Worm (Caenorhabditis elegans): ENCODE data around the gene F18C5.10.

Gene F18C5.10

DNA sequence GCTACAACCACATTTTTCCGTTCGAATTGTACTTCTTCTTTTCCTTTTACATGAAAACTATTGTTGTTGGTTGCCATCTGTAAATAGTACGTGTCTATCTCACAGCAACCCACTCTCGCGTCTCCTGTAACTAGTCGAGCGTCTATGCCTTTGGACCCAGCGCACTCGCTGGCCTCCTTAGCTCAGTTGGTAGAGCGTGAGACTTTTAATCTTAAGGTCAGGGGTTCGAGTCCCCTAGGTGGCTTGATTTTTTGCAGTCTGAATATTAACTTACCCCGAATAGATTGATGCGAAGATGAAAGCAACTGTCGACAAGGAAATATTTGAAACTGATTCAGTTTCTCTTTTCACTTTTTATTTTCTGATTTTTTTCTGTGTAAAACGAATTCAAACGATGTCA is 3.8 kb upstream of the F18C5.10 start, which contains the start of gene mpz-3:
TSS of gene mpz-3 (minus strand) at position 320 of the 400 bp plus-strand sequence.
- TF ChIP-seq cog-1 (tag; optimal IDR thresholded peaks at IDR 0.05) (no peak), ztf-29 (GFP tag; IDR thresholded peaks at IDR 0.05) (peak; percentile 56; the same call in 1 of the 2 replicates), tab-1 (GFP tag; IDR thresholded peaks at IDR 0.05) (peak; percentile 82; the same call in 1 of the 2 replicates), ztf-23 (GFP tag; IDR thresholded peaks at IDR 0.05) (peak; percentile 80; the same call in 1 of the 2 replicates), ref-1 (GFP tag; conservative IDR thresholded peaks at IDR 0.05) (peak; percentile 61), med-1 (GFP tag; optimal IDR thresholded peaks at IDR 0.05; ENCODE audit: insufficient read depth) (peak; percentile 66), flt-1 (GFP tag; IDR thresholded peaks at IDR 0.05) (peak; percentile 86), klf-2 (GFP tag; conservative IDR thresholded peaks at IDR 0.05) (no peak; the same call in none of the 2 replicates), T22C8.4 (GFP tag; IDR thresholded peaks at IDR 0.05) (peak; percentile 67; the same call in 1 of the 2 replicates)

ce11 chrII:6563238-6563637 is 2.0 kb upstream of the F18C5.10 start:
- no peak for TF ChIP-seq tab-1 (GFP tag; IDR thresholded peaks at IDR 0.05)
- TF ChIP-seq cog-1 (tag; optimal IDR thresholded peaks at IDR 0.05) = peak; percentile 13

- TF ChIP-seq med-1 (GFP tag; optimal IDR thresholded peaks at IDR 0.05; ENCODE audit: insufficient read depth) (no peak), ztf-23 (GFP tag; IDR thresholded peaks at IDR 0.05) (0 out of 2 replicates have a peak, but pooled peaks have one; percentile 50), cog-1 (tag; optimal IDR thresholded peaks at IDR 0.05) (no peak)
Measured at ce11 chrII:6562203-6562867, 1.1 kb upstream of the F18C5.10 start.

DNA sequence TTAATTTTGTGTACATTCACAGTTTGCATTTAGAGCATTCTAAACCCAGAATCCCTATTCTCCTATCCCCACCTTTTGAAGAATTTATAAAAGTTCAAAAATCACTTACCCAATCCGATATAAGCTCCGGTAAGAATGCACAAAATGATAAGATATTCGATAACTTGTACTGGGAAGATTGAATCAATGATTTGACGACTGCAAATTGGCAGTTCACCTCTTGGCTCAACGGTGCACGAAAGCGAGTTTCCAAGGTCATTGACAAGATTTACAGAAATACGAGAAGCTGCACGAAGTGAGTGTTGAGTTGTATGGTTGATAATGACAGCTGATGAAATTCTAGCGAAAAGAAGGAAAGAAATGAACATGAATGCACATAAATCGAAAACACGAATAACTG is 953 bp downstream of the F18C5.10 start:
- TF ChIP-seq T22C8.4 (GFP tag; IDR thresholded peaks at IDR 0.05) (no peak), ztf-29 (GFP tag; IDR thresholded peaks at IDR 0.05) (no peak), tab-1 (GFP tag; IDR thresholded peaks at IDR 0.05) (no peak), ref-1 (GFP tag; conservative IDR thresholded peaks at IDR 0.05) (no peak), med-1 (GFP tag; optimal IDR thresholded peaks at IDR 0.05; ENCODE audit: insufficient read depth) (no peak), flt-1 (GFP tag; IDR thresholded peaks at IDR 0.05) (no peak), cog-1 (tag; optimal IDR thresholded peaks at IDR 0.05) (no peak), klf-2 (GFP tag; conservative IDR thresholded peaks at IDR 0.05) (no peak), ztf-23 (GFP tag; IDR thresholded peaks at IDR 0.05) (no peak)

- no peak for TF ChIP-seq flt-1 (GFP tag; IDR thresholded peaks at IDR 0.05)
- TF ChIP-seq ref-1 (GFP tag; conservative IDR thresholded peaks at IDR 0.05) = no peak
- no peak for TF ChIP-seq med-1 (GFP tag; optimal IDR thresholded peaks at IDR 0.05; ENCODE audit: insufficient read depth)
- no peak for TF ChIP-seq cog-1 (tag; optimal IDR thresholded peaks at IDR 0.05)
- no peak for TF ChIP-seq klf-2 (GFP tag; conservative IDR thresholded peaks at IDR 0.05)
- no peak for TF ChIP-seq ztf-29 (GFP tag; IDR thresholded peaks at IDR 0.05)
- TF ChIP-seq ztf-23 (GFP tag; IDR thresholded peaks at IDR 0.05) = no peak
- no peak for TF ChIP-seq tab-1 (GFP tag; IDR thresholded peaks at IDR 0.05)
- TF ChIP-seq T22C8.4 (GFP tag; IDR thresholded peaks at IDR 0.05) = no peak
Measured at ce11 chrII:6558887-6559286, 2.4 kb downstream of the F18C5.10 start.

DNA sequence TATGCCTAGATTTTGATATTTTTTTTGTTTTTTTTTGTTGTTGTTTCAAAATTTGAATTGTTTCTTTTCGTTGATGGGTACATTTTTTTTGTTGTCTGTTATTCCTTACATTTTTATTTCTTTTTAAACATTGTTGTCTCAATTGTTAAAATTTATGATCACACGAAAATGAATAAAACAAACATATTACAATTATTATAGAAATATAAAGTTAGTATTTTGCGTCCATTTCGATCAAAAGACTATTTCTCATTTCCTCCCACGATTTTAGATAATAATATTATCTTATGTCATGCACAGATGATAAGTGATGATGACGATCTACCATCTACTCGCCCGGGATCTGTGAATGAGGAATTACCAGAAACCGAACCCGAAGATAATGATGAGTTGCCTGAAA is 6.6 kb downstream of the F18C5.10 start, which contains the start of gene wrn-1:
TSS of gene wrn-1 (plus strand) at position 301 of the 400 bp plus-strand sequence.
- TF ChIP-seq cog-1 (tag; optimal IDR thresholded peaks at IDR 0.05) (no peak), ztf-23 (GFP tag; IDR thresholded peaks at IDR 0.05) (no peak), T22C8.4 (GFP tag; IDR thresholded peaks at IDR 0.05) (no peak), tab-1 (GFP tag; IDR thresholded peaks at IDR 0.05) (no peak), ztf-29 (GFP tag; IDR thresholded peaks at IDR 0.05) (no peak), med-1 (GFP tag; optimal IDR thresholded peaks at IDR 0.05; ENCODE audit: insufficient read depth) (no peak), ref-1 (GFP tag; conservative IDR thresholded peaks at IDR 0.05) (no peak), klf-2 (GFP tag; conservative IDR thresholded peaks at IDR 0.05) (no peak), flt-1 (GFP tag; IDR thresholded peaks at IDR 0.05) (no peak)

- TF ChIP-seq ztf-23 (GFP tag; IDR thresholded peaks at IDR 0.05) (no peak), T22C8.4 (GFP tag; IDR thresholded peaks at IDR 0.05) (no peak), ref-1 (GFP tag; conservative IDR thresholded peaks at IDR 0.05) (no peak), ztf-29 (GFP tag; IDR thresholded peaks at IDR 0.05) (no peak), cog-1 (tag; optimal IDR thresholded peaks at IDR 0.05) (no peak), flt-1 (GFP tag; IDR thresholded peaks at IDR 0.05) (no peak), med-1 (GFP tag; optimal IDR thresholded peaks at IDR 0.05; ENCODE audit: insufficient read depth) (no peak), klf-2 (GFP tag; conservative IDR thresholded peaks at IDR 0.05) (no peak), tab-1 (GFP tag; IDR thresholded peaks at IDR 0.05) (no peak)
Measured at ce11 chrII:6544842-6545410, 16.3 kb downstream of the F18C5.10 start, which contains the start of gene lron-15. TSS of gene lron-15 (minus strand) at chrII:6544892.

DNA sequence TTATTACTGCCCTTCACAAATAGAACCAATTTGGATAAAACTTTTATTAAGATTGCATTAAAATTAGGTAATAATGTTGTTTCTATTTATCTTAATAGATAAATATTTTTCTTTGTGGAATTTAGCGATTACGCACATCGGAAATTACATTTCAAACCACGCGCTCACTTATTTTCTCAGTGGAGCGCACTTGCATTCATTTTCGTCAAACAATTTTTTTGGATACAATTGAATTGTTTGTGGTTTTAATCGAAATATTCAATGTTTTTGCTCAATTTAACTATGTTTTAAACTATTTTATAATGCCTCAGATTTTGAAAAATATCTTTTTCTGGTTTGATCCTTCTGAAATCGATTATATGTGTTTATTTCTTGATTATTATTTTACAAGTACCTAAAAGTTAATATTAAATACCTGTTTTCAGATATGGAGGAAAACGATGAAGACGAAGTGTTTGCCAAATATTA is 25.3 kb downstream of the F18C5.10 start, which contains the start of gene utp-20:
TSS of gene utp-20 (plus strand) at position 418 of the 468 bp plus-strand sequence.
- TF ChIP-seq cog-1 (tag; optimal IDR thresholded peaks at IDR 0.05) (peak; percentile 14), flt-1 (GFP tag; IDR thresholded peaks at IDR 0.05) (no peak), klf-2 (GFP tag; conservative IDR thresholded peaks at IDR 0.05) (no peak), ztf-29 (GFP tag; IDR thresholded peaks at IDR 0.05) (no peak)

ce11 chrII:6531940-6532339 is 29.3 kb downstream of the F18C5.10 start, which contains the start of gene abcx-1:
TSS of gene abcx-1 (plus strand) at chrII:6532163.
- TF ChIP-seq ztf-29 (GFP tag; IDR thresholded peaks at IDR 0.05) (no peak), ref-1 (GFP tag; conservative IDR thresholded peaks at IDR 0.05) (no peak), T22C8.4 (GFP tag; IDR thresholded peaks at IDR 0.05) (no peak), med-1 (GFP tag; optimal IDR thresholded peaks at IDR 0.05; ENCODE audit: insufficient read depth) (no peak)

DNA sequence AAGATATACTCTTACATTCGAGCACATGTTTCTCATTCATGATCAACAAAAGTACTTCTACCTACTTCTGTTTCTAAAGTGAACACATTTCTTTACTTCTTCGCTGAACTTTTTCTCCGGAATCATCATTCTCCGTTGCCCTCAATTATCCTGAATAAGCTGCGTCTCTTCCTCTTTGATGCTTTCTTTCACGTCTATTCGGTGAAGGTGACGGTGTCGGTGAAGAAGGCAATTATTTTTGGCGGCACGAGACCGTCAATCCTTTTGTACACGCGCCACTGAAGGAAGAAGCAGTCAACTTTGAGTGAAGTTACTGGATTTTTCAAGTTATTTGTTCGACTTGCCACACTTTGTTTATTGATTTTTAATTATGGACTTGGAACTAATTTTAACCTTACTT is 29.7 kb downstream of the F18C5.10 start, which contains the start of gene abch-1:
TSS of gene abch-1 (minus strand) at position 101 of the 400 bp plus-strand sequence.
- TF ChIP-seq ref-1 (GFP tag; conservative IDR thresholded peaks at IDR 0.05) = no peak
- no peak for TF ChIP-seq T22C8.4 (GFP tag; IDR thresholded peaks at IDR 0.05)
- no peak for TF ChIP-seq flt-1 (GFP tag; IDR thresholded peaks at IDR 0.05)
- no peak for TF ChIP-seq tab-1 (GFP tag; IDR thresholded peaks at IDR 0.05)
- TF ChIP-seq cog-1 (tag; optimal IDR thresholded peaks at IDR 0.05) = no peak
- no peak for TF ChIP-seq klf-2 (GFP tag; conservative IDR thresholded peaks at IDR 0.05)
- TF ChIP-seq ztf-29 (GFP tag; IDR thresholded peaks at IDR 0.05) = no peak
- TF ChIP-seq ztf-23 (GFP tag; IDR thresholded peaks at IDR 0.05) = no peak
- no peak for TF ChIP-seq med-1 (GFP tag; optimal IDR thresholded peaks at IDR 0.05; ENCODE audit: insufficient read depth)
